Fruit fly (Drosophila melanogaster): ENCODE data around the gene CG31100.
A peak's percentile ranks its signal among the peaks of the same experiment; 100 is the strongest.

Gene CG31100

dm6 chr3R:9003600-9004223 is at the start of gene CG31100, which contains the start of gene CG11980:
Gene CG31100 (minus strand): TSS chr3R:9003650.
Gene CG11980 (plus strand): TSS chr3R:9004017.
- TF ChIP-seq CG17801 (GFP tag; optimal IDR thresholded peaks at IDR 0.05; ENCODE audit: partially characterized antibody): no peak

dm6 chr3R:9053021-9053420 is 49.6 kb upstream of the CG31100 start:
- TF ChIP-seq CG17801 (GFP tag; optimal IDR thresholded peaks at IDR 0.05; ENCODE audit: partially characterized antibody): peak; percentile 42

DNA sequence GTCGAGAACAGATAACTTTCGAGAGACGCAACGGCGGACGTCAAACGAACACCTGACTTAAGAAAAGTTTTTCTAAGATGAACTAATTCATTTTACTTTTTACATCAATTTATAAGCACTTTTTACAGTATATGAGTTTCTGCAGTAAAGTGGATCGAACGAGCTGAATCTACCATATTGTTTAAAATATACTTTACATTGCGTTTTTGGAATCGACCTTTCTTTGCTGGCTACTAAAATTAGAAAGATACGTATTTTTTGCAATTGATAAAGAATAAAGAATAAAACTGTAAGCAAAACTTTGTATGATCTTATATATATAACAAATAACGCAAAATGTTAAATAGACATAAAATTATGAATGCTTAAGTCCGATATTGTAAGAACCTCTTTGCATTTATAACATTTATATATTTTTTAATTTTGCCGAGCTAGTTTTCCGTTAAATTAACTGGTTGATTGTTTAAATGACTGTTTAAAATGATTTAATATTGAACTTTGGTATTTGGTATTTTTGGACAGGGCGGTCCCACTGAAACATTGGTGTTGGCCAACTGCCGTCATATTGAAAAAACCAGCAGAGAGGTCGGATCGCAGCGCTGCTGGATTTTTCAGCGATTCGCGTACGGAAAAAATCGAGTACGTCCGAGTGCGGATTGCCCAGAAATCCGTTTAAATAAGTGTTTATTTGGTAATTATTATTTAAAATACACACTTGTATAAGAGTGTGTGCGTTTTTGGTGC is 48.7 kb upstream of the CG31100 start, which contains the start of gene Kdm2:
Gene Kdm2 (plus strand): TSS at position 559 of the 744 bp plus-strand sequence.
- peak; percentile 51 for TF ChIP-seq CG17801 (GFP tag; optimal IDR thresholded peaks at IDR 0.05; ENCODE audit: partially characterized antibody)

dm6 chr3R:9050519-9051119 is 47.2 kb upstream of the CG31100 start, which contains the start of gene Nmdmc:
Gene Nmdmc (minus strand): TSS chr3R:9050555.
- TF ChIP-seq CG17801 (GFP tag; optimal IDR thresholded peaks at IDR 0.05; ENCODE audit: partially characterized antibody): no peak

dm6 chr3R:9049091-9049981 is 45.9 kb upstream of the CG31100 start:
- TF ChIP-seq CG17801 (GFP tag; optimal IDR thresholded peaks at IDR 0.05; ENCODE audit: partially characterized antibody): no peak

DNA sequence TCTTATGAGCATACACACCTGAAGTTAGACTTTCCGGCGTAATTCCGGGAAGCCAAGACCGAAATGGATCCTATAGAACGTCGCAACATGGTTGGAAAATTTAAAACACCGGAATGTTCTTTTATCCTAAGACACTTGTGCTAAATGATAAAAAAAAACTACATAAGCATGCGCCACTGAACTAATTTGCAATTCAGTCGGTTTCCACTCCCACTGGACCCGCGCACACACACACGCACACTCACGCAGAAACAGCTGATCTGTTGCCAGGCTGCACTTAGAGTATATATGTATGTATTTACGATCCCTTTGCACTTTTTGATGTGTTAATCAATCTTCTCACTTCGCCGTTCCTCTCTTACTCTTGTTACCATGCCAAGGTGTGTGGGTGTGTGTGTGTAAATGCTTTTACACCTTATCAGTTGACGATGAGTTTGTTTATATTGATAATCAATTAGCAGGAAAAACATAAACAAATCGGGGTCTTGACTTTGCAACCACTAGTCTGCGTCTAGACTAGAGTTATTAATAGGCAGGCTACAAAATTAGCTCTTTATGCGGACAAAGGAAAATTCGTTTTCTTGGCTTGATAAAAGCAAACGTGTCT is 45.1 kb upstream of the CG31100 start, which contains the start of gene Mst85C:
Gene Mst85C (plus strand): TSS at position 180 of the 607 bp plus-strand sequence.
- no peak for TF ChIP-seq CG17801 (GFP tag; optimal IDR thresholded peaks at IDR 0.05; ENCODE audit: partially characterized antibody)

DNA sequence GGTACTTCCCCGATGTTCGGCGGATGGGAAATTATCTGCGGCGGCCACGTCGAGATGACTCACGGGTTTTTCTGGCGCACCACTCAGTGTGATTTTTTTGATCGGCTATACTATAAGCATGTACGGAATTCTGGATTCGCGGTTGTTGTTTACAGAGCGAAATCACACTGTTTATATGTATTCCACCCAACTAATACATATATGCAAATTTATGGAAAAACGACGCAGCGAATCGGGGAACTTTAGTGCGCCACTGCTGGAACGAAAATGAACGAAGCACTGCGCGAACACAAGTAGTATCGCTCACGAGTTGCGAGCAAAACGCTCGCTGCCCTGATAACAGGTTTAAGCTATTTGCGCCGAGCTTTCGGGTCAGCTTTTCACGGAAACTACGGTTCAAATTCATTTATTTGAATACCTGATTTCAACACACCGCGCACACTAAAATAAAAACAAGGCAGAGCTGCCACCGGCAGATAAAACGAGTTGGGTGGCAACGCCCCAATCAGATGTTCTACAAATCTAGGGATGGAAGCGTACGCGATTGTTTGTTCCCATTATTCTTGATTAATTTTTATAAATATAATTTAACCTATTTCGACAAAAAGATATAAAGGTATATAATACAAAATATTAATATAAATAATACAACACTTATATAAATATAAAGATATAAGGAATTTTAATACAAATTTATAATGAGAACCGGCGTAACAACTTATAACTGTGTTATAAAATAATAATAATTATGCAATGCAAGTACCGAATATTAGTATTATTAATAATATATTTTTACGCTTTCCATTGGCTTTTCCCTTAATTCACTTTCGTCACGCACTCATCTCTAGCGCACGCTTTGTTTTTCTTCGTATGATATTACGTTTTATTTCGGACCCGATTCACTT is 44.4 kb upstream of the CG31100 start, which contains the start of gene Rel:
Gene Rel (minus strand): TSS at position 417 of the 905 bp plus-strand sequence.
- peak; percentile 77 for TF ChIP-seq CG17801 (GFP tag; optimal IDR thresholded peaks at IDR 0.05; ENCODE audit: partially characterized antibody)

DNA sequence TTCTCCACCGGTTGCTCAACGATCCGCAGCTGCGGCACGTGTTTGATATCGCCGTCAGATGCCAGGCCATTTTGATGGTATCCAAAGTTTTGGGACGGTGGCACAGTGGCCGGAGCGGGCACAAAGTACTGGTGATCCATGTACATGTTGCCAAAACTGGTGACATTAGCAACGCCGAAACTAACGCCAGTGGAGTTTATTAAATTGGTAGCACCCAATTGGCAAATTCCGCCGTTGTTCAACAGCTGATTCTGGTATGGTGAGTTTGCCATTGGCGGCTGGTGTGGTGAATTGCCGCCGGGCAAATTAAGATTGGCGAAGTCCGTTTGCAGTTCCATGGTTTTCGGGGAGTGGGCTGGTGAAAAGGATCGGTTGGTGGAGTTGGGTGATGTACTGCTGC is 43.5 kb upstream of the CG31100 start:
- no peak for TF ChIP-seq CG17801 (GFP tag; optimal IDR thresholded peaks at IDR 0.05; ENCODE audit: partially characterized antibody)

dm6 chr3R:9045733-9046132 is 42.3 kb upstream of the CG31100 start:
- TF ChIP-seq CG17801 (GFP tag; optimal IDR thresholded peaks at IDR 0.05; ENCODE audit: partially characterized antibody): no peak

dm6 chr3R:9043610-9044009 is 40.2 kb upstream of the CG31100 start:
- TF ChIP-seq CG17801 (GFP tag; optimal IDR thresholded peaks at IDR 0.05; ENCODE audit: partially characterized antibody): no peak

dm6 chr3R:9039448-9039847 is 36.0 kb upstream of the CG31100 start, which contains the start of gene neur:
Gene neur (minus strand): TSS chr3R:9039471.
- no peak for TF ChIP-seq CG17801 (GFP tag; optimal IDR thresholded peaks at IDR 0.05; ENCODE audit: partially characterized antibody)

DNA sequence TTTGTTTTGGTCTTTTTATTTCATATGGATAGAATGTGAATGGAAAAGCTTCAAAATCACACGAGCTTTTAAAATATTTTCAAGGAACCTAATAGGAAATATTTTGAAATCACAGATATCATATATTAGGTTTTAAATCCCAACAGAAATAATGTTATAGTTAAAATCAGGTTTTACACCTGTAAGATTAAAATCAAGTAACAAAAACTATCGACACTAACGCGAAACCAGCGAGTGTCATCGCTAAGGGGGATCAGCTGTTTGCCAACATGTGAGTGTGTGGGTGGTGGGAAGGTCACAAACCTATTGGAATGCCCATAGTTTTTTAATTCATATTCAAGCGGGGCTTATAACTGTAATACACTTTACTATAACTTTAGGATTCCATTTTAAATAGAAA is 35.2 kb upstream of the CG31100 start, which contains the start of gene hyx:
Gene hyx (plus strand): TSS at position 109 of the 400 bp plus-strand sequence.
- peak; percentile 30 for TF ChIP-seq CG17801 (GFP tag; optimal IDR thresholded peaks at IDR 0.05; ENCODE audit: partially characterized antibody)

dm6 chr3R:9037946-9038345 is 34.5 kb upstream of the CG31100 start:
- no peak for TF ChIP-seq CG17801 (GFP tag; optimal IDR thresholded peaks at IDR 0.05; ENCODE audit: partially characterized antibody)

Measured in ovary, adult (tissue).